Fruit fly (Drosophila melanogaster): Measurements from ENCODE around the gene CG3610.

CG3610 gene

DNA sequence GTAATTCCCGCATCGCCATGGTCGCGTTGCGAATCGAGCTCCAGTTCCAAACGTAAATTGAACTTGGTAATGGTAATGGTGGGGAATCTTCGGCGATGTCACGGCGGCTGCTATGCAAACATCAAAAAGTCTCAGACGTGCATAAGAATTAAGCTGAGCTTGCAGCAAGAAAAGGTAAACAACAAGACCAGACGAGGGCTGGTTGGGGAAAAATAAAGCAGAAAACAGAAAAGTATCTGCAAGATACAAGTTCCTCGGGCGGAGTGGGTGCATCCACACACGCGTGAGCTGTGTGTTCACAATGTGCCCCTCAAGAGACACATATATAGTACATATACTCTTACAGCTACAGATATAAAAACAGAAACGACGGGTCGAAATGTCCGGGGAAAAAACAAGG, 7.8 kb downstream of the CG3610 start:
- peak; percentile 35 for TF ChIP-seq nom (GFP tag; optimal IDR thresholded peaks at IDR 0.05)
- no peak for TF ChIP-seq CG15696 (tag; optimal IDR thresholded peaks at IDR 0.05)

DNA sequence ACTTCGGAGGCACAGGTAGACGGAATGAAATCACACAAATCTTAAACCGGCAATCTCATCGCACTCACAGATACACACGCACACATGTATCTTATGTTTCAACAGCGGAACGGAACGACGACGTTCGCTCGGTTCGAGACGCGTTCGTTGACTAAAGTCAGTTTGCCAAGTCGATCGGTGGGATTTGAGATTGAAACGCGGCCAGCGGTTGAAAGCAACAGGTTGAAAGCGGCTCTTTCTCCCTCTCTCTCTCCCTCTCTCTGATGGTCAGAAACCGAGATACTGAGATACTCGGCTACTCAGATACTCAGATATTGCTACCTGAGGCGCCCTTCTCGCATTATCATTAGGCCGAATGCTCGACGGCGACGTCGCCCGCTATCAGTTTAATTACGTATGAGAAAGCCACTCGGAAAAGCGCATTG, 8.9 kb downstream of the CG3610 start:
- TF ChIP-seq Trl (optimal IDR thresholded peaks at IDR 0.05) = peak; percentile 78 to 86
- peak; percentile 40 for TF ChIP-seq Trl (GFP tag; optimal IDR thresholded peaks at IDR 0.05)
- TF ChIP-seq CG18476 (GFP tag; optimal IDR thresholded peaks at IDR 0.05) = no peak
- peak; percentile 66 for TF ChIP-seq vfl (GFP tag; optimal IDR thresholded peaks at IDR 0.05)
- TF ChIP-seq CG6683 (GFP tag; optimal IDR thresholded peaks at IDR 0.05) = peak; percentile 62
- peak; percentile 68 for TF ChIP-seq z (GFP tag; IDR thresholded peaks at IDR 0.05)
- peak; percentile 78 for TF ChIP-seq Hmr (GFP tag; optimal IDR thresholded peaks at IDR 0.05)
- TF ChIP-seq dm (GFP tag; optimal IDR thresholded peaks at IDR 0.05) = no peak
- no peak for TF ChIP-seq CG17328 (GFP tag; IDR thresholded peaks at IDR 0.05)
- TF ChIP-seq pho (GFP tag; optimal IDR thresholded peaks at IDR 0.05) = peak; percentile 24
- TF ChIP-seq ftz-f1 (GFP tag; optimal IDR thresholded peaks at IDR 0.05) = no peak
- peak; percentile 10 for TF ChIP-seq Spps (tag; optimal IDR thresholded peaks at IDR 0.05)
- peak; percentile 76 for TF ChIP-seq CG18599 (GFP tag; optimal IDR thresholded peaks at IDR 0.05)
- no peak for TF ChIP-seq NK7.1 (GFP tag; optimal IDR thresholded peaks at IDR 0.05)
- TF ChIP-seq kah (GFP tag; optimal IDR thresholded peaks at IDR 0.05) = peak; percentile 41
- peak; percentile 69 for TF ChIP-seq scrt (GFP tag; optimal IDR thresholded peaks at IDR 0.05)
- peak; percentile 57 for TF ChIP-seq CG15479 (GFP tag; optimal IDR thresholded peaks at IDR 0.05)
- TF ChIP-seq da (GFP tag; optimal IDR thresholded peaks at IDR 0.05) = no peak
- peak; percentile 37 for TF ChIP-seq CG9727 (GFP tag; optimal IDR thresholded peaks at IDR 0.05)
- no peak for TF ChIP-seq chif (GFP tag; optimal IDR thresholded peaks at IDR 0.05)
- TF ChIP-seq ab (GFP tag; optimal IDR thresholded peaks at IDR 0.05) = no peak
- TF ChIP-seq CG2129 (GFP tag; IDR thresholded peaks at IDR 0.05; ENCODE audit: partially characterized antibody) = no peak
- TF ChIP-seq fd3F (GFP tag; optimal IDR thresholded peaks at IDR 0.05) = no peak
- peak; percentile 89 for TF ChIP-seq ci (GFP tag; IDR thresholded peaks at IDR 0.05)
- TF ChIP-seq CG2202 (tag; optimal IDR thresholded peaks at IDR 0.05) = peak; percentile 21
- peak; percentile 32 for TF ChIP-seq Camta (GFP tag; optimal IDR thresholded peaks at IDR 0.05)
- no peak for TF ChIP-seq klu (GFP tag; IDR thresholded peaks at IDR 0.05)
- TF ChIP-seq Side (GFP tag; optimal IDR thresholded peaks at IDR 0.05) = peak; percentile 59
- TF ChIP-seq Hr78 (GFP tag; optimal IDR thresholded peaks at IDR 0.05) = no peak
- TF ChIP-seq bigmax (GFP tag; optimal IDR thresholded peaks at IDR 0.05) = peak; percentile 5
- no peak for TF ChIP-seq Sox100B (GFP tag; optimal IDR thresholded peaks at IDR 0.05)
- TF ChIP-seq Dbx (GFP tag; IDR thresholded peaks at IDR 0.05) = peak; percentile 82; the same call in 2 of the 3 replicates
- no peak for TF ChIP-seq CG16815 (GFP tag; optimal IDR thresholded peaks at IDR 0.05)
- no peak for TF ChIP-seq danr (GFP tag; IDR thresholded peaks at IDR 0.05)
- no peak for TF ChIP-seq jumu (GFP tag; optimal IDR thresholded peaks at IDR 0.05)
- TF ChIP-seq CG10366 (GFP tag; IDR thresholded peaks at IDR 0.05) = no peak
- TF ChIP-seq pzg (GFP tag; optimal IDR thresholded peaks at IDR 0.05) = no peak
- TF ChIP-seq CG4328 (GFP tag; optimal IDR thresholded peaks at IDR 0.05) = peak; percentile 39
- 0 out of 2 replicates have a peak, but pooled peaks have one; percentile 8 for TF ChIP-seq CG10959 (GFP tag; IDR thresholded peaks at IDR 0.05)
- no peak; the same call in 1 of the 2 replicates for TF ChIP-seq CG3847 (GFP tag; IDR thresholded peaks at IDR 0.05)
- no peak for TF ChIP-seq CG8359 (GFP tag; optimal IDR thresholded peaks at IDR 0.05; ENCODE audit: borderline replicate concordance)
- TF ChIP-seq CG10267 (tag; optimal IDR thresholded peaks at IDR 0.05) = peak; percentile 31
- TF ChIP-seq sens-2 (GFP tag; IDR thresholded peaks at IDR 0.05) = no peak
- no peak for TF ChIP-seq bab2 (GFP tag; optimal IDR thresholded peaks at IDR 0.05)
- peak; percentile 11 for TF ChIP-seq CG7556 (GFP tag; optimal IDR thresholded peaks at IDR 0.05)
- TF ChIP-seq CG18262 (tag; optimal IDR thresholded peaks at IDR 0.05) = no peak
- 0 out of 3 replicates have a peak, but pooled peaks have one; percentile 16 for TF ChIP-seq CG6791 (GFP tag; IDR thresholded peaks at IDR 0.05; ENCODE audit: partially characterized antibody)
